Worm (Caenorhabditis elegans) whole organism, L2 larva: Measurements from ENCODE around the gene F54B3.4.

Experiments used
- C34F6.9 ChIP-seq: fragments of 150-350 bp; optimal IDR thresholded peaks from 2 replicates; lab custom pipeline; 2014; ENCODE audit warnings: missing biosample characterization, missing genetic modification characterization
- F13H6.1 ChIP-seq: sonication (generic microtip); optimal IDR thresholded peaks from 2 replicates; lab custom pipeline; 2016; ENCODE audit warnings: missing genetic modification characterization, missing compliant biosample characterization
- ZK546.5 ChIP-seq: sonication (generic microtip); optimal IDR thresholded peaks from 2 replicates; lab custom pipeline; 2017; ENCODE audit warnings: missing biosample characterization, missing genetic modification characterization
- alr-1 ChIP-seq: fragments of 150-350 bp; optimal IDR thresholded peaks from 2 replicates; lab custom pipeline; 2014; ENCODE audit warnings: missing biosample characterization, missing genetic modification characterization
- aly-2 ChIP-seq: fragments of 150-350 bp; optimal IDR thresholded peaks from 2 replicates; lab custom pipeline; 2014; ENCODE audit warnings: missing biosample characterization, missing genetic modification characterization
- ama-1 ChIP-seq: fragments of 150-350 bp; optimal IDR thresholded peaks from 2 replicates; lab custom pipeline; 2018; ENCODE audit warnings: inconsistent platforms
- blmp-1 ChIP-seq: sonication (generic microtip); optimal IDR thresholded peaks from 2 replicates; lab custom pipeline; 2017; ENCODE audit warnings: missing genetic modification characterization, mild to moderate bottlenecking, missing compliant biosample characterization, antibody characterized with exemption, moderate library complexity; ENCODE audit not compliant: insufficient read depth
- ceh-16 ChIP-seq: fragments of 150-350 bp; optimal IDR thresholded peaks from 2 replicates; lab custom pipeline; 2014; ENCODE audit warnings: missing biosample characterization, missing genetic modification characterization
- ceh-82 ChIP-seq: fragments of 150-350 bp; optimal IDR thresholded peaks from 2 replicates; lab custom pipeline; 2014; ENCODE audit warnings: missing biosample characterization, missing genetic modification characterization
- crh-2 ChIP-seq: sonication (generic microtip); optimal IDR thresholded peaks from 2 replicates; lab custom pipeline; 2017; ENCODE audit warnings: missing biosample characterization, missing genetic modification characterization
- dmd-4 ChIP-seq: sonication (generic microtip); optimal IDR thresholded peaks from 2 replicates; lab custom pipeline; 2017; ENCODE audit warnings: missing biosample characterization, missing genetic modification characterization
- egl-27 ChIP-seq: sonication (generic microtip); optimal IDR thresholded peaks from 3 replicates; lab custom pipeline; 2017; ENCODE audit warnings: missing biosample characterization, missing genetic modification reagents, missing genetic modification characterization
- elt-1 ChIP-seq: fragments of 150-350 bp; optimal IDR thresholded peaks from 2 replicates; lab custom pipeline; 2014; ENCODE audit warnings: missing biosample characterization, missing genetic modification characterization
- elt-3 ChIP-seq: sonication (generic microtip); optimal IDR thresholded peaks from 2 replicates; lab custom pipeline; 2017; ENCODE audit warnings: missing biosample characterization, missing genetic modification characterization
- fos-1 ChIP-seq: fragments of 150-350 bp; optimal IDR thresholded peaks from 2 replicates; lab custom pipeline; 2014; ENCODE audit warnings: missing biosample characterization, missing genetic modification characterization
- gmeb-1 ChIP-seq: fragments of 150-350 bp; optimal IDR thresholded peaks from 2 replicates; lab custom pipeline; 2014; ENCODE audit warnings: missing biosample characterization, missing genetic modification characterization
- lin-11 ChIP-seq: fragments of 150-350 bp; sonication (generic microtip); optimal IDR thresholded peaks from 2 replicates; lab custom pipeline; 2014; ENCODE audit warnings: missing biosample characterization, missing genetic modification characterization, inconsistent platforms, mixed read lengths
- lin-13 ChIP-seq: fragments of 150-350 bp; optimal IDR thresholded peaks from 2 replicates; lab custom pipeline; 2014; ENCODE audit warnings: missing biosample characterization, missing genetic modification reagents, missing genetic modification characterization
- lin-39 ChIP-seq: fragments of 150-350 bp; optimal IDR thresholded peaks from 2 replicates; lab custom pipeline; 2014; ENCODE audit warnings: missing biosample characterization, missing genetic modification reagents, missing genetic modification characterization
- lsy-2 ChIP-seq, 2 experiments: fragments of 150-350 bp in 1 of 2; sonication (generic microtip) in 1 of 2; optimal IDR thresholded peaks; 2 replicates each; lab custom pipeline; 2014 to 2017; ENCODE audit warnings: missing biosample characterization in 2 of 2, missing genetic modification characterization in 2 of 2
- mab-5 ChIP-seq: fragments of 150-350 bp; optimal IDR thresholded peaks from 2 replicates; lab custom pipeline; 2014; ENCODE audit warnings: missing biosample characterization, missing genetic modification characterization
- mbf-1 ChIP-seq: sonication (generic microtip); optimal IDR thresholded peaks from 2 replicates; lab custom pipeline; 2017; ENCODE audit warnings: missing biosample characterization, missing genetic modification characterization
- mdl-1 ChIP-seq, 2 experiments: fragments of 150-350 bp in 1 of 2; sonication (generic microtip) in 1 of 2; optimal IDR thresholded peaks; 2 replicates each; lab custom pipeline; 2017; ENCODE audit warnings: missing biosample characterization in 2 of 2, missing genetic modification characterization in 2 of 2
- nhr-12 ChIP-seq: fragments of 150-350 bp; optimal IDR thresholded peaks from 2 replicates; lab custom pipeline; 2014; ENCODE audit warnings: missing biosample characterization, missing genetic modification characterization
- nhr-129 ChIP-seq: fragments of 150-350 bp; optimal IDR thresholded peaks from 2 replicates; lab custom pipeline; 2014; ENCODE audit warnings: missing biosample characterization, missing genetic modification characterization
- nhr-21 ChIP-seq: fragments of 150-350 bp; optimal IDR thresholded peaks from 2 replicates; lab custom pipeline; 2014; ENCODE audit warnings: missing biosample characterization, missing genetic modification characterization
- nhr-23 ChIP-seq: fragments of 150-350 bp; optimal IDR thresholded peaks from 2 replicates; lab custom pipeline; 2014; ENCODE audit warnings: missing biosample characterization, missing genetic modification reagents, missing genetic modification characterization
- nhr-237 ChIP-seq: fragments of 150-350 bp; optimal IDR thresholded peaks from 2 replicates; lab custom pipeline; 2014; ENCODE audit warnings: missing biosample characterization, missing genetic modification characterization
- nhr-25 ChIP-seq: fragments of 150-350 bp; sonication (generic microtip); optimal IDR thresholded peaks from 3 replicates; lab custom pipeline; 2014; ENCODE audit warnings: missing biosample characterization, missing genetic modification characterization
- nhr-6 ChIP-seq: fragments of 150-350 bp; optimal IDR thresholded peaks from 2 replicates; lab custom pipeline; 2014; ENCODE audit warnings: missing biosample characterization, missing genetic modification characterization
- nhr-77 ChIP-seq: fragments of 150-350 bp; optimal IDR thresholded peaks from 2 replicates; lab custom pipeline; 2014; ENCODE audit warnings: missing biosample characterization, missing genetic modification characterization
- peb-1 ChIP-seq: fragments of 150-350 bp; optimal IDR thresholded peaks from 2 replicates; lab custom pipeline; 2014; ENCODE audit warnings: missing biosample characterization, missing genetic modification characterization
- sem-4 ChIP-seq: fragments of 150-350 bp; optimal IDR thresholded peaks from 2 replicates; lab custom pipeline; 2014; ENCODE audit warnings: missing biosample characterization, missing genetic modification reagents, missing genetic modification characterization
- skn-1 ChIP-seq: sonication (generic microtip); optimal IDR thresholded peaks from 2 replicates; lab custom pipeline; 2017; ENCODE audit warnings: missing biosample characterization, missing genetic modification characterization
- sma-3 ChIP-seq: sonication (generic microtip); optimal IDR thresholded peaks from 2 replicates; lab custom pipeline; 2016; ENCODE audit warnings: missing genetic modification reagents, missing genetic modification characterization, missing compliant biosample characterization
- sma-9 ChIP-seq, 2 experiments: fragments of 150-350 bp in 1 of 2; sonication (generic microtip) in 1 of 2; optimal IDR thresholded peaks; 2 replicates each; lab custom pipeline; 2014 to 2016; ENCODE audit warnings: missing genetic modification characterization in 2 of 2, mild to moderate bottlenecking in 1 of 2, missing biosample characterization in 1 of 2, missing compliant biosample characterization in 1 of 2, missing genetic modification reagents in 1 of 2, moderate library complexity in 1 of 2
- snpc-4 ChIP-seq: fragments of 150-350 bp; optimal IDR thresholded peaks from 2 replicates; lab custom pipeline; 2014; ENCODE audit warnings: missing biosample characterization, missing genetic modification characterization
- unc-39 ChIP-seq: fragments of 150-350 bp; optimal IDR thresholded peaks from 2 replicates; lab custom pipeline; 2014; ENCODE audit warnings: missing biosample characterization, missing genetic modification characterization
- unc-55 ChIP-seq: fragments of 150-350 bp; sonication (generic microtip); optimal IDR thresholded peaks from 3 replicates; lab custom pipeline; 2014; ENCODE audit warnings: missing biosample characterization, missing genetic modification reagents, missing genetic modification characterization
- unc-62 ChIP-seq: fragments of 150-350 bp; optimal IDR thresholded peaks from 2 replicates; lab custom pipeline; 2014; ENCODE audit warnings: missing biosample characterization, missing genetic modification reagents, missing genetic modification characterization
- zag-1 ChIP-seq: fragments of 150-350 bp; optimal IDR thresholded peaks from 2 replicates; lab custom pipeline; 2014; ENCODE audit warnings: missing biosample characterization, missing genetic modification characterization
- ztf-1 ChIP-seq: fragments of 200-800 bp; sonication (Bioruptor generic); conservative IDR thresholded peaks from 2 replicates; pipeline ENCODE4 v1.3.6; 2022; ENCODE audit warnings: missing genetic modification characterization, missing compliant biosample characterization
- ztf-11 ChIP-seq: sonication (generic microtip); optimal IDR thresholded peaks from 2 replicates; lab custom pipeline; 2017; ENCODE audit warnings: missing biosample characterization, missing genetic modification characterization
- ztf-4 ChIP-seq: fragments of 150-350 bp; optimal IDR thresholded peaks from 2 replicates; lab custom pipeline; 2014; ENCODE audit warnings: missing biosample characterization, missing genetic modification characterization

The F54B3.4 gene

DNA sequence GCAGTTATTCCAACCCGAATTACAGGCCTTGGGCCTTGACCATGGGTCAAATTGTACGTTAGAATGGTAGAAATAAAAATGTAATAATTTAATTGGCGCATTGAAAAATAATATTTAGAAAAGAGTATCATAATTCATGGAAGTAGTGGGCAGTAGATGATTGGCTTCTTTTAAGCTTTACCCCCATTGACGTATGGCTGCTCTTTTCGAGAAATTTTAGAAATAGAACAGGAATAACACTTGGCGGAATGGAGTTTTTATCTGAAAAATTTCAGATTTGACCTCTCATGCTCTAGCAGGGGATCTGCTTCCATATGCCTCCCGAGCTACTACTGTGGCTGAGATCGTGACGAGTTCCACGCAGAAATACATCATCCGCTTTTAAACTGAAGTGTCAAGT lies 37.7 kb upstream of the F54B3.4 start, which contains the start of gene gcy-4:
Gene gcy-4 (minus strand): TSS at position 101 of the 400 bp plus-strand sequence.
- TF ChIP-seq zag-1 = no peak
- no peak for TF ChIP-seq unc-55
- no peak for TF ChIP-seq ceh-82 (tag; lab: Kevin White, UChicago)
- no peak for TF ChIP-seq nhr-6 (tag; lab: Kevin White, UChicago)
- no peak for TF ChIP-seq ZK546.5 (tag; lab: Kevin White, UChicago)

DNA sequence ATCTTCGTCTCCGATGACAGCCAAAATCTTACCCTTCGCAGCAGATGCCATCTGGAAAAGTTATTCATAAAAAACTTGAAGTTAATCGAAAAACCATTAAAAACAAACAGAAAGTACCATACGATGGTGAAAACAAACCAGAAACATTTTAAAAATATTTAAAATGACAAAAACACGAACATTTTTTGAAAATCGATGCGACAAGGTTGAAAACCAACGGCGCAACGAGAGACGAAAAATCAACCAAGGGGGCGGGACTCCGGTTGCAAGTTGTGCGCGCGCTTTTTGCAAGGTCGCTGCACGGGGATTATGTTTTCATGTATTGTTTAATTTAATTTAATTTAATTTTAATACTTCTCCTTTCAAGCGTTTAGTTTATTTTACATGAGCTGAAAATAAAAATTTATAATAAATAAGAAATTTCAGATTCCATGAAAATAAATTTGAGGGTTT lies 32.7 kb upstream of the F54B3.4 start, which contains the start of gene vha-9:
Gene vha-9 (minus strand): TSS at position 51 of the 453 bp plus-strand sequence.
- TF ChIP-seq ztf-4 = peak; percentile 63
- TF ChIP-seq ztf-11 (tag; lab: Kevin White, UChicago) = no peak
- no peak for TF ChIP-seq peb-1
- peak; percentile 38 for TF ChIP-seq fos-1
- TF ChIP-seq ztf-1 (GFP tag; lab: Robert Waterston, UW) = no peak
- no peak for TF ChIP-seq lin-39 (tag; lab: Kevin White, UChicago)
- peak; percentile 71 for TF ChIP-seq C34F6.9 (tag; lab: Kevin White, UChicago)
- no peak for TF ChIP-seq nhr-77 (tag; lab: Kevin White, UChicago)
- TF ChIP-seq zag-1 = no peak
- no peak for TF ChIP-seq ceh-16
- TF ChIP-seq alr-1 (tag; lab: Kevin White, UChicago) = no peak
- no peak for TF ChIP-seq elt-1 (tag; lab: Kevin White, UChicago)
- peak; percentile 77 for TF ChIP-seq F13H6.1
- no peak for TF ChIP-seq egl-27 (tag; lab: Kevin White, UChicago)
- TF ChIP-seq sma-3 (GFP tag; lab: Kevin White, UChicago) = peak; percentile 76
- TF ChIP-seq unc-55 = peak; percentile 86
- TF ChIP-seq nhr-129 = peak; percentile 40
- peak; percentile 9 for TF ChIP-seq mab-5 (tag; lab: Kevin White, UChicago)
- peak; percentile 83 for TF ChIP-seq lin-11 (tag; lab: Kevin White, UChicago)
- no peak for TF ChIP-seq sem-4 (tag; lab: Kevin White, UChicago)
- TF ChIP-seq ZK546.5 (tag; lab: Kevin White, UChicago) = no peak
- no peak for TF ChIP-seq nhr-23
- TF ChIP-seq nhr-12 = no peak
- TF ChIP-seq gmeb-1 = peak; percentile 81
- peak; percentile 36 for TF ChIP-seq nhr-21 (tag; lab: Kevin White, UChicago)
- peak; percentile 39 for TF ChIP-seq snpc-4 (tag; lab: Kevin White, UChicago)
- TF ChIP-seq dmd-4 (tag; lab: Kevin White, UChicago) = no peak
- no peak for TF ChIP-seq aly-2 (tag; lab: Kevin White, UChicago)
- peak; percentile 13 to 76 for TF ChIP-seq lsy-2 (tag; optimal IDR thresholded peaks at IDR 0.05; lab: Kevin White, UChicago)
- no peak for TF ChIP-seq mdl-1 (tag; optimal IDR thresholded peaks at IDR 0.05; lab: Kevin White, UChicago)
- peak; percentile 80 for TF ChIP-seq sma-9 (GFP tag; optimal IDR thresholded peaks at IDR 0.05; lab: Kevin White, UChicago)
- TF ChIP-seq sma-9 (tag; optimal IDR thresholded peaks at IDR 0.05; lab: Kevin White, UChicago) = no peak
- peak; percentile 51 for TF ChIP-seq skn-1 (tag; lab: Kevin White, UChicago)
- TF ChIP-seq elt-3 (tag; lab: Kevin White, UChicago) = no peak
- no peak for TF ChIP-seq mbf-1 (tag; lab: Kevin White, UChicago)
- peak; percentile 69 for TF ChIP-seq crh-2 (tag; lab: Kevin White, UChicago)
- peak; percentile 79 for TF ChIP-seq lin-13 (GFP tag; lab: Kevin White, UChicago)
- TF ChIP-seq blmp-1 (tag; lab: Kevin White, UChicago) = peak; percentile 38
- no peak for TF ChIP-seq nhr-237 (tag; lab: Kevin White, UChicago)
- TF ChIP-seq nhr-6 (tag; lab: Kevin White, UChicago) = no peak
- TF ChIP-seq nhr-25 (tag; lab: Kevin White, UChicago) = no peak
- TF ChIP-seq unc-62 (GFP tag; lab: Kevin White, UChicago) = no peak
- TF ChIP-seq ama-1 (lab: Kevin White, UChicago) = peak; percentile 44
- no peak for TF ChIP-seq ceh-82 (tag; lab: Kevin White, UChicago)
- no peak for TF ChIP-seq unc-39
